Worm (Caenorhabditis elegans) whole organism, young adult: ENCODE measurements around the gene F14D7.18.

Experiments
- B0035.1 ChIP-seq: sonication (generic microtip); optimal IDR thresholded peaks from 2 replicates; lab custom pipeline; 2016; ENCODE audit warnings: missing genetic modification characterization, mild to moderate bottlenecking, missing compliant biosample characterization, missing genotype, missing genetic modification reagents
- C06A6.2 ChIP-seq: fragments of 200-800 bp; sonication (Bioruptor generic); conservative IDR thresholded peaks from 2 replicates; pipeline ENCODE4 v1.3.6; 2022; ENCODE audit warnings: missing genetic modification characterization, missing compliant biosample characterization
- C17E4.6 ChIP-seq: fragments of 200-800 bp; sonication (Bioruptor generic); IDR thresholded peaks from 2 replicates; pipeline ENCODE4 v1.3.6; 2022; ENCODE audit warnings: missing genetic modification reagents, missing genetic modification characterization, missing compliant biosample characterization
- D2030.7 ChIP-seq: fragments of 200-800 bp; sonication (Bioruptor generic); IDR thresholded peaks from 2 replicates; pipeline ENCODE4 v1.3.6; 2022; ENCODE audit warnings: missing genetic modification reagents, missing genetic modification characterization, missing compliant biosample characterization
- F10E7.11 ChIP-seq: sonication (generic microtip); optimal IDR thresholded peaks from 2 replicates; lab custom pipeline; 2017; ENCODE audit warnings: mild to moderate bottlenecking, missing genetic modification characterization, moderate library complexity, missing compliant biosample characterization
- F33H1.4 ChIP-seq: fragments of 200-800 bp; sonication (Bioruptor generic); IDR thresholded peaks from 2 replicates; pipeline ENCODE4 v1.3.6; 2022; ENCODE audit warnings: missing genetic modification reagents, missing genetic modification characterization, missing compliant biosample characterization
- F39B2.1 ChIP-seq: fragments of 200-800 bp; sonication (Bioruptor generic); IDR thresholded peaks from 2 replicates; pipeline ENCODE4 v1.3.6; 2022; ENCODE audit warnings: missing genetic modification reagents, missing genetic modification characterization, missing compliant biosample characterization
- F52B5.7 ChIP-seq: sonication (generic microtip); optimal IDR thresholded peaks from 2 replicates; lab custom pipeline; 2016; ENCODE audit warnings: mild to moderate bottlenecking, missing genetic modification characterization, missing compliant biosample characterization
- K12H6.12 ChIP-seq: fragments of 200-800 bp; sonication (Bioruptor generic); optimal IDR thresholded peaks from 2 replicates; lab custom pipeline; 2018; ENCODE audit warnings: mild to moderate bottlenecking, missing genetic modification characterization, missing compliant biosample characterization
- T07F8.4 ChIP-seq: sonication (generic microtip); optimal IDR thresholded peaks from 2 replicates; lab custom pipeline; 2016; ENCODE audit warnings: mild to moderate bottlenecking, missing genetic modification characterization, moderate library complexity, missing compliant biosample characterization
- T26A5.8 ChIP-seq: sonication (generic microtip); optimal IDR thresholded peaks from 2 replicates; lab custom pipeline; 2016; ENCODE audit warnings: missing genetic modification characterization, missing compliant biosample characterization
- Y53G8AR.9 ChIP-seq: fragments of 200-800 bp; sonication (Bioruptor generic); conservative IDR thresholded peaks from 2 replicates; pipeline ENCODE4 v1.3.6; 2022; ENCODE audit warnings: missing genetic modification reagents, missing genetic modification characterization, missing compliant biosample characterization
- Y67H2A.10 ChIP-seq: fragments of 200-800 bp; sonication (Bioruptor generic); conservative IDR thresholded peaks from 2 replicates; pipeline ENCODE4 v1.3.6; 2022; ENCODE audit warnings: missing genetic modification reagents, missing genetic modification characterization, missing compliant biosample characterization
- Y79H2A.3 ChIP-seq: fragments of 200-800 bp; sonication (Bioruptor generic); conservative IDR thresholded peaks from 2 replicates; pipeline ENCODE4 v1.3.6; 2022; ENCODE audit warnings: missing genetic modification reagents, missing genetic modification characterization, missing compliant biosample characterization
- ama-1 ChIP-seq, 3 experiments: fragments of 150-350 bp in 1 of 3; sonication (generic microtip) in 2 of 3; optimal IDR thresholded peaks; 2 replicates each; lab custom pipeline; 2014 to 2018; ENCODE audit warnings: missing biosample characterization in 2 of 3, missing genetic modification characterization in 2 of 3, missing genetic modification reagents in 2 of 3
- atf-7 ChIP-seq: sonication (generic microtip); optimal IDR thresholded peaks from 2 replicates; lab custom pipeline; 2017; ENCODE audit warnings: mild to moderate bottlenecking, missing genetic modification characterization, missing compliant biosample characterization
- bed-1 ChIP-seq: fragments of 200-800 bp; sonication (Bioruptor generic); IDR thresholded peaks from 2 replicates; pipeline ENCODE4 v1.3.6; 2022; ENCODE audit warnings: missing genetic modification reagents, missing genetic modification characterization, missing compliant biosample characterization
- ceh-27 ChIP-seq: fragments of 200-800 bp; sonication (Bioruptor generic); optimal IDR thresholded peaks from 2 replicates; lab custom pipeline; 2018; ENCODE audit warnings: mild to moderate bottlenecking, missing genetic modification characterization, moderate library complexity, missing compliant biosample characterization
- ceh-40 ChIP-seq: fragments of 200-800 bp; sonication (Bioruptor generic); IDR thresholded peaks from 2 replicates; pipeline ENCODE4 v1.3.6; 2022; ENCODE audit warnings: missing genetic modification characterization, missing compliant biosample characterization
- dpl-1 ChIP-seq: fragments of 150-350 bp; optimal IDR thresholded peaks from 2 replicates; lab custom pipeline; 2014; ENCODE audit warnings: missing biosample characterization, missing genetic modification reagents, missing genetic modification characterization
- egl-18 ChIP-seq: fragments of 200-800 bp; sonication (Bioruptor generic); IDR thresholded peaks from 2 replicates; pipeline ENCODE4 v1.3.6; 2022; ENCODE audit warnings: missing genetic modification reagents, missing genetic modification characterization, missing compliant biosample characterization
- egrh-3 ChIP-seq: fragments of 200-800 bp; sonication (Bioruptor generic); IDR thresholded peaks from 2 replicates; pipeline ENCODE4 v1.3.6; 2022; ENCODE audit warnings: missing genetic modification reagents, missing genetic modification characterization, missing compliant biosample characterization
- ets-4 ChIP-seq: fragments of 200-800 bp; sonication (Bioruptor generic); optimal IDR thresholded peaks from 2 replicates; lab custom pipeline; 2018; ENCODE audit warnings: mild to moderate bottlenecking, missing genetic modification characterization, missing compliant biosample characterization
- fkh-3 ChIP-seq: sonication (generic microtip); optimal IDR thresholded peaks from 2 replicates; lab custom pipeline; 2016; ENCODE audit warnings: mild to moderate bottlenecking, missing genetic modification characterization, missing compliant biosample characterization
- him-1 ChIP-seq: sonication (generic microtip); optimal IDR thresholded peaks from 2 replicates; lab custom pipeline; 2016; ENCODE audit warnings: missing genotype, missing genetic modification reagents, missing genetic modification characterization, missing compliant biosample characterization
- hlh-26 ChIP-seq: fragments of 200-800 bp; sonication (Bioruptor generic); conservative IDR thresholded peaks from 2 replicates; pipeline ENCODE4 v1.3.6; 2022; ENCODE audit warnings: missing genetic modification reagents, missing genetic modification characterization, missing compliant biosample characterization
- hmg-1.2 ChIP-seq: fragments of 200-800 bp; sonication (Bioruptor generic); IDR thresholded peaks from 2 replicates; pipeline ENCODE4 v1.3.6; 2022; ENCODE audit warnings: missing genetic modification reagents, missing genetic modification characterization, missing compliant biosample characterization
- hsf-1 ChIP-seq: fragments of 200-800 bp; sonication (Bioruptor generic); IDR thresholded peaks from 2 replicates; pipeline ENCODE4 v1.3.6; 2022; ENCODE audit warnings: missing genetic modification reagents, missing genetic modification characterization, missing compliant biosample characterization
- let-526 ChIP-seq: fragments of 200-800 bp; sonication (Bioruptor generic); IDR thresholded peaks from 2 replicates; pipeline ENCODE4 v1.3.6; 2022; ENCODE audit warnings: missing genetic modification reagents, missing genetic modification characterization, missing compliant biosample characterization
- lin-40 ChIP-seq: sonication (generic microtip); optimal IDR thresholded peaks from 2 replicates; lab custom pipeline; 2016; ENCODE audit warnings: missing genetic modification characterization, mild to moderate bottlenecking, missing compliant biosample characterization, missing genotype, missing genetic modification reagents
- madf-8 ChIP-seq: fragments of 200-800 bp; sonication (Bioruptor generic); conservative IDR thresholded peaks from 2 replicates; pipeline ENCODE4 v1.3.6; 2022; ENCODE audit warnings: missing genetic modification reagents, missing genetic modification characterization, missing compliant biosample characterization
- nfya-1 ChIP-seq: sonication (generic microtip); optimal IDR thresholded peaks from 2 replicates; lab custom pipeline; 2017; ENCODE audit warnings: antibody characterized with exemption, missing compliant biosample characterization, missing genetic modification characterization, borderline replicate concordance; ENCODE audit not compliant: insufficient read depth
- nfya-2 ChIP-seq: fragments of 200-800 bp; sonication (Bioruptor generic); IDR thresholded peaks from 2 replicates; pipeline ENCODE4 v1.3.6; 2022; ENCODE audit warnings: missing genetic modification reagents, missing genetic modification characterization, missing compliant biosample characterization
- nfyb-1 ChIP-seq: fragments of 200-800 bp; sonication (Bioruptor generic); IDR thresholded peaks from 2 replicates; pipeline ENCODE4 v1.3.6; 2022; ENCODE audit warnings: missing genetic modification reagents, missing genetic modification characterization, missing compliant biosample characterization
- nhr-120 ChIP-seq: fragments of 200-800 bp; sonication (Bioruptor generic); IDR thresholded peaks from 2 replicates; pipeline ENCODE4 v1.3.6; 2022; ENCODE audit warnings: missing genetic modification characterization, missing compliant biosample characterization
- nhr-179 ChIP-seq: sonication (generic microtip); optimal IDR thresholded peaks from 2 replicates; lab custom pipeline; 2016; ENCODE audit warnings: mild to moderate bottlenecking, missing genetic modification characterization, missing compliant biosample characterization
- pbrm-1 ChIP-seq: fragments of 200-800 bp; sonication (Bioruptor generic); IDR thresholded peaks from 2 replicates; pipeline ENCODE4 v1.3.6; 2022; ENCODE audit warnings: missing genetic modification reagents, missing genetic modification characterization, missing compliant biosample characterization
- rcor-1 ChIP-seq: fragments of 200-800 bp; sonication (Bioruptor generic); IDR thresholded peaks from 2 replicates; pipeline ENCODE4 v1.3.6; 2022; ENCODE audit warnings: missing genetic modification reagents, missing genetic modification characterization, missing compliant biosample characterization
- repo-1 ChIP-seq: sonication (generic microtip); optimal IDR thresholded peaks from 2 replicates; lab custom pipeline; 2017; ENCODE audit warnings: mild to moderate bottlenecking, missing genetic modification characterization, missing compliant biosample characterization
- snpc-1.3 ChIP-seq: sonication (generic microtip); optimal IDR thresholded peaks from 2 replicates; lab custom pipeline; 2017; ENCODE audit warnings: missing genetic modification characterization, mild to moderate bottlenecking, missing compliant biosample characterization, antibody characterized with exemption, moderate library complexity, missing genotype, missing genetic modification reagents; ENCODE audit not compliant: insufficient read depth
- snpc-3.4 ChIP-seq: sonication (generic microtip); optimal IDR thresholded peaks from 2 replicates; lab custom pipeline; 2017; ENCODE audit warnings: missing genetic modification characterization, mild to moderate bottlenecking, missing compliant biosample characterization, antibody characterized with exemption, moderate library complexity, missing genotype, missing genetic modification reagents
- sptf-2 ChIP-seq: fragments of 200-800 bp; sonication (Bioruptor generic); optimal IDR thresholded peaks from 2 replicates; lab custom pipeline; 2018; ENCODE audit warnings: mild to moderate bottlenecking, missing genetic modification characterization, missing compliant biosample characterization
- tbx-9 ChIP-seq: sonication (generic microtip); optimal IDR thresholded peaks from 2 replicates; lab custom pipeline; 2016; ENCODE audit warnings: borderline replicate concordance, missing genetic modification characterization, inconsistent platforms, missing compliant biosample characterization
- unc-130 ChIP-seq: sonication (generic microtip); optimal IDR thresholded peaks from 2 replicates; lab custom pipeline; 2016; ENCODE audit warnings: missing genetic modification reagents, missing genetic modification characterization, missing compliant biosample characterization
- ztf-18 ChIP-seq: sonication (generic microtip); optimal IDR thresholded peaks from 2 replicates; lab custom pipeline; 2016; ENCODE audit warnings: missing genotype, mild to moderate bottlenecking, missing genetic modification characterization, missing compliant biosample characterization
- ztf-25 ChIP-seq: fragments of 200-800 bp; sonication (Bioruptor generic); IDR thresholded peaks from 2 replicates; pipeline ENCODE4 v1.3.6; 2022; ENCODE audit warnings: missing genetic modification reagents, missing genetic modification characterization, missing compliant biosample characterization
- ztf-28 ChIP-seq: fragments of 200-800 bp; sonication (Bioruptor generic); IDR thresholded peaks from 2 replicates; pipeline ENCODE4 v1.3.6; 2022; ENCODE audit warnings: missing genetic modification reagents, missing genetic modification characterization, missing compliant biosample characterization
- ztf-6 ChIP-seq: fragments of 200-800 bp; sonication (Bioruptor generic); IDR thresholded peaks from 2 replicates; pipeline ENCODE4 v1.3.6; 2022; ENCODE audit warnings: missing genetic modification reagents, missing genetic modification characterization, missing compliant biosample characterization

F14D7.18 gene

ce11 chrV:14267326-14267942, 23.1 kb downstream of the F14D7.18 start:
- TF ChIP-seq K12H6.12 (tag; lab: Kevin White, UChicago) (no peak), D2030.7 (GFP tag; lab: Robert Waterston, UW) (peak; percentile 81), let-526 (GFP tag; lab: Robert Waterston, UW) (no peak), hsf-1 (GFP tag; lab: Robert Waterston, UW) (peak; percentile 59; the same call in 1 of the 2 replicates), him-1 (tag; lab: Kevin White, UChicago) (peak; percentile 90), egrh-3 (no peak), B0035.1 (tag; lab: Kevin White, UChicago) (no peak), repo-1 (no peak), nhr-120 (GFP tag; lab: Robert Waterston, UW) (no peak), T26A5.8 (tag; lab: Kevin White, UChicago) (no peak), nfyb-1 (no peak), Y53G8AR.9 (no peak), nfya-1 (tag; lab: Kevin White, UChicago) (no peak), nhr-179 (tag; lab: Kevin White, UChicago) (no peak), ceh-27 (GFP tag; lab: Kevin White, UChicago) (no peak), bed-1 (no peak), Y67H2A.10 (no peak), atf-7 (tag; lab: Kevin White, UChicago) (no peak), lin-40 (no peak), T07F8.4 (tag; lab: Kevin White, UChicago) (no peak), ztf-18 (no peak), egl-18 (no peak), hlh-26 (GFP tag; lab: Robert Waterston, UW) (no peak), F33H1.4 (GFP tag; lab: Robert Waterston, UW) (peak; percentile 38; the same call in 1 of the 2 replicates), tbx-9 (tag; lab: Kevin White, UChicago) (no peak), ama-1 (optimal IDR thresholded peaks at IDR 0.05; lab: Kevin White, UChicago) (no peak), ama-1 (GFP tag; optimal IDR thresholded peaks at IDR 0.05; lab: Kevin White, UChicago) (no peak), hmg-1.2 (GFP tag; lab: Robert Waterston, UW) (peak; percentile 59; the same call in 1 of the 2 replicates), F52B5.7 (tag; lab: Kevin White, UChicago) (no peak), F10E7.11 (tag; lab: Kevin White, UChicago) (no peak), rcor-1 (GFP tag; lab: Robert Waterston, UW) (peak; percentile 76), C06A6.2 (GFP tag; lab: Robert Waterston, UW) (no peak), snpc-3.4 (peak; percentile 79), F39B2.1 (GFP tag; lab: Robert Waterston, UW) (no peak), snpc-1.3 (tag; lab: Kevin White, UChicago) (peak; percentile 59), sptf-2 (GFP tag; lab: Kevin White, UChicago) (peak; percentile 26), madf-8 (GFP tag; lab: Robert Waterston, UW) (0 out of 2 replicates have a peak, but pooled peaks have one; percentile 15), dpl-1 (GFP tag; lab: Kevin White, UChicago) (no peak), fkh-3 (tag; lab: Kevin White, UChicago) (no peak), ets-4 (GFP tag; lab: Kevin White, UChicago) (no peak), pbrm-1 (GFP tag; lab: Robert Waterston, UW) (peak; percentile 29; the same call in 1 of the 2 replicates), ztf-28 (GFP tag; lab: Robert Waterston, UW) (0 out of 2 replicates have a peak, but pooled peaks have one; percentile 5), ceh-40 (GFP tag; lab: Robert Waterston, UW) (no peak), Y79H2A.3 (GFP tag; lab: Robert Waterston, UW) (no peak), ztf-6 (GFP tag; lab: Robert Waterston, UW) (no peak), ztf-25 (GFP tag; lab: Robert Waterston, UW) (no peak), nfya-2 (GFP tag; lab: Robert Waterston, UW) (no peak), unc-130 (no peak), C17E4.6 (no peak)
